Worm (Caenorhabditis elegans) whole organism, L3 larva: ENCODE results near the gene F41E6.5.

Experiments
- aly-2 ChIP-seq: fragments of 150-350 bp; optimal IDR thresholded peaks from 2 replicates; lab custom pipeline; 2014; ENCODE audit warnings: missing biosample characterization, missing genetic modification characterization
- ama-1 ChIP-seq: fragments of 150-350 bp; optimal IDR thresholded peaks from 2 replicates; lab custom pipeline; 2018
- ceh-28 ChIP-seq: fragments of 150-350 bp; optimal IDR thresholded peaks from 2 replicates; lab custom pipeline; 2014; ENCODE audit warnings: missing biosample characterization, missing genetic modification reagents, missing genetic modification characterization
- ceh-82 ChIP-seq: fragments of 150-350 bp; optimal IDR thresholded peaks from 2 replicates; lab custom pipeline; 2014; ENCODE audit warnings: missing biosample characterization, missing genetic modification characterization
- ceh-9 ChIP-seq: sonication (generic microtip); optimal IDR thresholded peaks from 2 replicates; lab custom pipeline; 2018; ENCODE audit warnings: missing biosample characterization, missing genetic modification characterization
- daf-12 ChIP-seq: fragments of 150-350 bp; optimal IDR thresholded peaks from 2 replicates; lab custom pipeline; 2014; ENCODE audit warnings: missing biosample characterization, missing genetic modification reagents, missing genetic modification characterization
- egl-5 ChIP-seq: fragments of 150-350 bp; optimal IDR thresholded peaks from 2 replicates; lab custom pipeline; 2017; ENCODE audit warnings: missing biosample characterization, missing genetic modification reagents, missing genetic modification characterization, inconsistent platforms
- elt-1 ChIP-seq: fragments of 150-350 bp; optimal IDR thresholded peaks from 2 replicates; lab custom pipeline; 2014; ENCODE audit warnings: missing biosample characterization, missing genetic modification characterization
- elt-2 ChIP-seq: sonication (generic microtip); optimal IDR thresholded peaks from 2 replicates; lab custom pipeline; 2016; ENCODE audit warnings: missing genetic modification reagents, mild to moderate bottlenecking, missing genetic modification characterization, missing compliant biosample characterization
- elt-3 ChIP-seq, 3 experiments: fragments of 150-350 bp in 1 of 3; sonication (generic microtip) in 2 of 3; optimal IDR thresholded peaks; 2 replicates in 2 of 3; 4 replicates in 1 of 3; lab custom pipeline; 2014 to 2017; ENCODE audit warnings: missing biosample characterization in 3 of 3, missing genetic modification characterization in 3 of 3
- eor-1 ChIP-seq, 2 experiments: fragments of 150-350 bp; optimal IDR thresholded peaks; 2 replicates each; lab custom pipeline; 2014 to 2018; ENCODE audit warnings: missing biosample characterization in 2 of 2, missing genetic modification characterization in 2 of 2
- jun-1 ChIP-seq: fragments of 150-350 bp; optimal IDR thresholded peaks from 2 replicates; lab custom pipeline; 2014; ENCODE audit warnings: missing biosample characterization, missing genetic modification reagents, missing genetic modification characterization
- lin-15B ChIP-seq: fragments of 150-350 bp; optimal IDR thresholded peaks from 2 replicates; lab custom pipeline; 2014; ENCODE audit warnings: missing biosample characterization, missing genetic modification characterization
- lin-39 ChIP-seq: fragments of 150-350 bp; optimal IDR thresholded peaks from 2 replicates; lab custom pipeline; 2018; ENCODE audit warnings: missing biosample characterization, missing genetic modification reagents, missing genetic modification characterization
- lsy-12 ChIP-seq: sonication (generic microtip); optimal IDR thresholded peaks from 2 replicates; lab custom pipeline; 2016; ENCODE audit warnings: mild to moderate bottlenecking, missing genetic modification characterization, missing compliant biosample characterization
- nfya-1 ChIP-seq: sonication (generic microtip); optimal IDR thresholded peaks from 2 replicates; lab custom pipeline; 2017; ENCODE audit warnings: missing genetic modification characterization, mild to moderate bottlenecking, missing compliant biosample characterization, antibody characterized with exemption, moderate library complexity; ENCODE audit not compliant: insufficient read depth
- nhr-11 ChIP-seq: fragments of 150-350 bp; optimal IDR thresholded peaks from 2 replicates; lab custom pipeline; 2014; ENCODE audit warnings: missing biosample characterization, missing genetic modification characterization
- nhr-23 ChIP-seq: fragments of 150-350 bp; optimal IDR thresholded peaks from 2 replicates; lab custom pipeline; 2014; ENCODE audit warnings: missing biosample characterization, missing genetic modification reagents, missing genetic modification characterization
- nhr-25 ChIP-seq: sonication (generic microtip); optimal IDR thresholded peaks from 2 replicates; lab custom pipeline; 2017; ENCODE audit warnings: missing biosample characterization, missing genetic modification characterization
- nhr-76 ChIP-seq: fragments of 150-350 bp; sonication (generic microtip); optimal IDR thresholded peaks from 5 replicates; lab custom pipeline; 2014; ENCODE audit warnings: missing biosample characterization, missing genetic modification characterization
- nhr-77 ChIP-seq: fragments of 150-350 bp; optimal IDR thresholded peaks from 2 replicates; lab custom pipeline; 2014; ENCODE audit warnings: missing biosample characterization, missing genetic modification characterization
- pha-4 ChIP-seq: fragments of 150-350 bp; optimal IDR thresholded peaks from 2 replicates; lab custom pipeline; 2014; ENCODE audit warnings: missing biosample characterization, missing genetic modification reagents, missing genetic modification characterization
- pqm-1 ChIP-seq: fragments of 150-350 bp; optimal IDR thresholded peaks from 2 replicates; lab custom pipeline; 2017; ENCODE audit warnings: missing biosample characterization, missing genetic modification characterization, inconsistent platforms
- sea-2 ChIP-seq: fragments of 150-350 bp; sonication (generic microtip); optimal IDR thresholded peaks from 4 replicates; lab custom pipeline; 2014; ENCODE audit warnings: missing biosample characterization, missing genetic modification reagents, missing genetic modification characterization
- skn-1 ChIP-seq: fragments of 150-350 bp; optimal IDR thresholded peaks from 2 replicates; lab custom pipeline; 2014; ENCODE audit warnings: missing biosample characterization, missing genetic modification characterization
- tbx-2 ChIP-seq: sonication (generic microtip); optimal IDR thresholded peaks from 2 replicates; lab custom pipeline; 2016; ENCODE audit warnings: mild to moderate bottlenecking, missing genetic modification characterization, missing compliant biosample characterization
- unc-39 ChIP-seq: sonication (generic microtip); optimal IDR thresholded peaks from 4 replicates; lab custom pipeline; 2017; ENCODE audit warnings: missing biosample characterization, missing genetic modification characterization
- unc-62 ChIP-seq: fragments of 150-350 bp; sonication (generic microtip); optimal IDR thresholded peaks from 4 replicates; lab custom pipeline; 2014; ENCODE audit warnings: missing biosample characterization, missing genetic modification reagents, missing genetic modification characterization
- zag-1 ChIP-seq: fragments of 150-350 bp; optimal IDR thresholded peaks from 2 replicates; lab custom pipeline; 2014; ENCODE audit warnings: missing biosample characterization, missing genetic modification characterization
- ztf-11 ChIP-seq: fragments of 150-350 bp; optimal IDR thresholded peaks from 2 replicates; lab custom pipeline; 2014; ENCODE audit warnings: missing biosample characterization, missing genetic modification characterization

F41E6.5 gene

ce11 chrV:8650365-8650764, 47.1 kb downstream of the F41E6.5 start:
- TF ChIP-seq lin-39 (tag; lab: Kevin White, UChicago), result no peak
- no peak for TF ChIP-seq ceh-9 (tag; lab: Kevin White, UChicago)
- TF ChIP-seq elt-2, result no peak
- TF ChIP-seq nhr-11, result no peak
- TF ChIP-seq pha-4 (tag; lab: Kevin White, UChicago), result no peak
- TF ChIP-seq eor-1 (tag; optimal IDR thresholded peaks at IDR 0.05; lab: Kevin White, UChicago), result no peak
- TF ChIP-seq aly-2 (tag; lab: Kevin White, UChicago), result no peak
- no peak for TF ChIP-seq unc-39 (tag; lab: Kevin White, UChicago)
- no peak for TF ChIP-seq jun-1 (tag; lab: Kevin White, UChicago)
- TF ChIP-seq nhr-76 (tag; lab: Kevin White, UChicago), result no peak
- TF ChIP-seq ztf-11 (tag; lab: Kevin White, UChicago), result no peak
- TF ChIP-seq lin-15B (tag; lab: Kevin White, UChicago), result no peak

- TF ChIP-seq elt-1 (no peak), ama-1 (lab: Kevin White, UChicago) (no peak), elt-2 (peak; percentile 100), nhr-25 (tag; lab: Kevin White, UChicago) (no peak), nhr-23 (no peak), pqm-1 (tag; lab: Kevin White, UChicago) (peak; percentile 100), lsy-12 (tag; lab: Kevin White, UChicago) (peak; percentile 33), skn-1 (peak; percentile 86), ceh-82 (tag; lab: Kevin White, UChicago) (no peak), ceh-28 (tag; lab: Kevin White, UChicago) (no peak), pha-4 (tag; lab: Kevin White, UChicago) (peak; percentile 75), jun-1 (tag; lab: Kevin White, UChicago) (peak; percentile 87)
Measured at ce11 chrV:8651007-8651711, 47.9 kb downstream of the F41E6.5 start.

ce11 chrV:8652177-8652576, 48.9 kb downstream of the F41E6.5 start:
- TF ChIP-seq unc-62 (GFP tag; lab: Kevin White, UChicago), result peak; percentile 65
- TF ChIP-seq egl-5, result no peak
- no peak for TF ChIP-seq daf-12 (tag; lab: Kevin White, UChicago)
- TF ChIP-seq jun-1 (tag; lab: Kevin White, UChicago), result no peak
- peak; percentile 84 for TF ChIP-seq nhr-25 (tag; lab: Kevin White, UChicago)
- peak; percentile 77 for TF ChIP-seq lin-39 (tag; lab: Kevin White, UChicago)
- TF ChIP-seq nhr-23, result peak; percentile 4
- TF ChIP-seq elt-1, result peak; percentile 67

- peak; percentile 19 for TF ChIP-seq nhr-76 (tag; lab: Kevin White, UChicago)
- TF ChIP-seq elt-2, result peak; percentile 82
- no peak for TF ChIP-seq lin-15B (tag; lab: Kevin White, UChicago)
- TF ChIP-seq ceh-9 (tag; lab: Kevin White, UChicago), result no peak
- TF ChIP-seq elt-3 (tag; optimal IDR thresholded peaks at IDR 0.05; lab: Kevin White, UChicago), result peak in 2 of 3 experiments; percentile 34 to 80
- TF ChIP-seq nfya-1, result peak; percentile 22
- peak; percentile 55 for TF ChIP-seq nhr-25 (tag; lab: Kevin White, UChicago)
- TF ChIP-seq pqm-1 (tag; lab: Kevin White, UChicago), result peak; percentile 71
- peak; percentile 75 for TF ChIP-seq nhr-23
- TF ChIP-seq unc-62 (GFP tag; lab: Kevin White, UChicago), result peak; percentile 81
Measured at ce11 chrV:8653080-8653821, 50.0 kb downstream of the F41E6.5 start.

- TF ChIP-seq nhr-76 (tag; lab: Kevin White, UChicago), result peak; percentile 62
- no peak for TF ChIP-seq tbx-2 (tag; lab: Kevin White, UChicago)
- peak; percentile 26 for TF ChIP-seq lin-39 (tag; lab: Kevin White, UChicago)
- no peak for TF ChIP-seq zag-1 (tag; lab: Kevin White, UChicago)
- TF ChIP-seq nhr-25 (tag; lab: Kevin White, UChicago), result no peak
- TF ChIP-seq jun-1 (tag; lab: Kevin White, UChicago), result peak; percentile 73
- peak; percentile 90 for TF ChIP-seq elt-2
- peak; percentile 45 for TF ChIP-seq pha-4 (tag; lab: Kevin White, UChicago)
- no peak for TF ChIP-seq sea-2 (GFP tag; lab: Kevin White, UChicago)
- TF ChIP-seq nfya-1, result peak; percentile 18
- peak; percentile 83 for TF ChIP-seq pqm-1 (tag; lab: Kevin White, UChicago)
- TF ChIP-seq daf-12 (tag; lab: Kevin White, UChicago), result no peak
- no peak for TF ChIP-seq nhr-77 (tag; lab: Kevin White, UChicago)
Measured at ce11 chrV:8654460-8655419, 51.5 kb downstream of the F41E6.5 start.
